Worm (Caenorhabditis elegans) whole organism, mixed stage, embryonic: Measurements from ENCODE around the gene gei-14.

Experiments used
- ceh-39 ChIP-seq: fragments of 150-350 bp; optimal IDR thresholded peaks from 2 replicates; lab custom pipeline; 2014; ENCODE audit warnings: missing biosample characterization, missing genetic modification characterization
- ces-1 ChIP-seq: fragments of 150-350 bp; optimal IDR thresholded peaks from 2 replicates; lab custom pipeline; 2014; ENCODE audit warnings: missing biosample characterization, missing genetic modification reagents, missing genetic modification characterization
- elt-3 ChIP-seq: fragments of 150-350 bp; optimal IDR thresholded peaks from 2 replicates; lab custom pipeline; 2014; ENCODE audit warnings: missing biosample characterization, missing genetic modification characterization
- mep-1 ChIP-seq: fragments of 150-350 bp; optimal IDR thresholded peaks from 2 replicates; lab custom pipeline; 2017; ENCODE audit warnings: missing biosample characterization, missing genetic modification reagents, missing genetic modification characterization, inconsistent platforms
- mls-2 ChIP-seq: sonication (generic microtip); optimal IDR thresholded peaks from 2 replicates; lab custom pipeline; 2016; ENCODE audit warnings: mild to moderate bottlenecking, missing genetic modification characterization, moderate library complexity, missing compliant biosample characterization
- nhr-12 ChIP-seq: fragments of 150-350 bp; optimal IDR thresholded peaks from 2 replicates; lab custom pipeline; 2014; ENCODE audit warnings: missing biosample characterization, missing genetic modification characterization
- nhr-237 ChIP-seq: fragments of 150-350 bp; optimal IDR thresholded peaks from 2 replicates; lab custom pipeline; 2014; ENCODE audit warnings: missing biosample characterization, missing genetic modification characterization

ce11 chrII:8278415-8278814, 2.4 kb upstream of the gei-14 start, which contains the start of the genes mrpl-10 and clec-142:
- TF ChIP-seq elt-3 (tag; lab: Kevin White, UChicago) (no peak), mep-1 (tag; lab: Kevin White, UChicago) (no peak), nhr-237 (tag; lab: Kevin White, UChicago) (no peak), nhr-12 (tag; lab: Kevin White, UChicago) (no peak), ces-1 (no peak), ceh-39 (no peak), mls-2 (tag; lab: Kevin White, UChicago) (no peak)
